Fruit fly (Drosophila melanogaster) whole organism, embryonic: ENCODE data around the gene CG14537.

Experiments
- Asciz ChIP-seq: fragments of 200-800 bp; sonication (Bioruptor generic); optimal IDR thresholded peaks from 2 replicates; lab custom pipeline; 2017; ENCODE audit warnings: missing biosample characterization, mild to moderate bottlenecking, missing genetic modification characterization, missing genetic modification reagents
- CG14014 ChIP-seq: fragments of 200-800 bp; sonication (Bioruptor generic); IDR thresholded peaks from 2 replicates; pipeline ENCODE4 v1.3.6; 2022; ENCODE audit warnings: missing biosample characterization, missing genetic modification characterization
- CG17328 ChIP-seq: fragments of 200-800 bp; sonication (Bioruptor generic); IDR thresholded peaks from 2 replicates; pipeline ENCODE4 v1.3.6; 2022; ENCODE audit warnings: missing biosample characterization, missing genetic modification characterization
- CG6654 ChIP-seq: fragments of 200-800 bp; sonication (Bioruptor generic); optimal IDR thresholded peaks from 2 replicates; lab custom pipeline; 2017; ENCODE audit warnings: missing biosample characterization, mild to moderate bottlenecking, missing genetic modification characterization
- CG9215 ChIP-seq: fragments of 200-800 bp; sonication (Bioruptor generic); IDR thresholded peaks from 2 replicates; pipeline ENCODE4 v1.3.6; 2022; ENCODE audit warnings: missing biosample characterization, missing genetic modification characterization
- croc ChIP-seq: fragments of 200-800 bp; sonication (Bioruptor generic); conservative IDR thresholded peaks from 3 replicates; pipeline ENCODE4 v1.3.6; 2022; ENCODE audit warnings: missing biosample characterization, missing genetic modification characterization
- kni ChIP-seq: fragments of 200-800 bp; sonication (Bioruptor generic); optimal IDR thresholded peaks from 3 replicates; lab custom pipeline; 2017; ENCODE audit warnings: mild to moderate bottlenecking, missing biosample characterization, missing genetic modification reagents, missing genetic modification characterization
- zen ChIP-seq: fragments of 200-800 bp; sonication (Bioruptor generic); optimal IDR thresholded peaks from 3 replicates; lab custom pipeline; 2018; ENCODE audit warnings: missing biosample characterization, mild to moderate bottlenecking, missing genetic modification characterization, moderate library complexity

- TF ChIP-seq CG6654 (GFP tag; lab: Kevin White, UChicago), result no peak
- no peak for TF ChIP-seq CG9215 (GFP tag; lab: Robert Waterston, UW)
- no peak for TF ChIP-seq kni (GFP tag; lab: Kevin White, UChicago)
- no peak for TF ChIP-seq croc
- no peak for TF ChIP-seq CG14014
- TF ChIP-seq zen (tag; lab: Kevin White, UChicago), result no peak
- no peak for TF ChIP-seq CG17328
- no peak for TF ChIP-seq Asciz (GFP tag; lab: Kevin White, UChicago)
Measured at dm6 chr2L:7820408-7820807, 19.8 kb upstream of the CG14537 start.
